Worm (Caenorhabditis elegans) whole organism, early embryonic: ENCODE data around the gene nfx-1.

Experiments used
- F13C5.2 ChIP-seq: sonication (generic microtip); optimal IDR thresholded peaks from 2 replicates; lab custom pipeline; 2017; ENCODE audit warnings: mild to moderate bottlenecking, missing genetic modification characterization, inconsistent platforms, missing compliant biosample characterization
- aly-1 ChIP-seq: sonication (generic microtip); optimal IDR thresholded peaks from 2 replicates; lab custom pipeline; 2016; ENCODE audit warnings: missing genetic modification characterization, missing compliant biosample characterization
- ama-1 ChIP-seq: fragments of 150-350 bp; optimal IDR thresholded peaks from 2 replicates; lab custom pipeline; 2014
- ceh-13 ChIP-seq: fragments of 200-800 bp; sonication (Bioruptor generic); optimal IDR thresholded peaks from 2 replicates; lab custom pipeline; 2018; ENCODE audit warnings: mild to moderate bottlenecking, missing genetic modification characterization, missing compliant biosample characterization
- flt-1 ChIP-seq: fragments of 200-800 bp; sonication (Bioruptor generic); IDR thresholded peaks from 2 replicates; pipeline ENCODE4 v1.3.6; 2022; ENCODE audit warnings: missing genetic modification characterization, missing compliant biosample characterization
- hnd-1 ChIP-seq: sonication (generic microtip); optimal IDR thresholded peaks from 2 replicates; lab custom pipeline; 2016; ENCODE audit warnings: missing genetic modification characterization, missing compliant biosample characterization
- pes-1 ChIP-seq: fragments of 200-800 bp; sonication (Bioruptor generic); IDR thresholded peaks from 2 replicates; pipeline ENCODE4 v1.3.6; 2022; ENCODE audit warnings: missing genetic modification reagents, missing genetic modification characterization, missing compliant biosample characterization
- tbx-37 ChIP-seq: fragments of 200-800 bp; sonication (Bioruptor generic); conservative IDR thresholded peaks from 2 replicates; pipeline ENCODE4 v1.3.6; 2022; ENCODE audit warnings: missing genetic modification reagents, missing genetic modification characterization, missing compliant biosample characterization
- tra-4 ChIP-seq: sonication (generic microtip); optimal IDR thresholded peaks from 2 replicates; lab custom pipeline; 2017; ENCODE audit warnings: missing genetic modification characterization, missing compliant biosample characterization

DNA sequence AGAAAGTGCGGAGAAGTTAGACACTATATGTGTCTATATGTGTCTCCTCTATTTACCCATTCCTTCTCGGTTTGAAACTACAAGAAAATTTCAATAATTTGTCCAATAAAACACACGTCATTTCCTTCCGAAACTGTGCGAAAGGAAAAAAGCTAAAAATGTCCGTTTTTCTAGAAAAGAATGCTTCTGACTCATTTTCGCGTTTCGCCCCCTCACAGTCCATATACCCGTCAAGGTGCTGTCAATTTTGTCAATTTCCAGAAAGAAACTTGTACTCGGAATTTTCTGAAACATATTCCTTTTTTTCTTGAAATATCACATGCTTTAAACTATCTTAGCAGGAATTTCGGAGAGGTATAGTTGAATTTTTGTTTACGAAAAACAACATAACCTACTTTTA is 27.6 kb downstream of the nfx-1 start:
- TF ChIP-seq hnd-1 = no peak
- TF ChIP-seq ceh-13 (GFP tag; lab: Kevin White, UChicago) = no peak
- no peak for TF ChIP-seq F13C5.2
- TF ChIP-seq flt-1 (GFP tag; lab: Robert Waterston, UW) = no peak
- TF ChIP-seq ama-1 (lab: Kevin White, UChicago) = no peak
- no peak for TF ChIP-seq tbx-37 (GFP tag; lab: Robert Waterston, UW)
- TF ChIP-seq pes-1 = no peak
- no peak for TF ChIP-seq tra-4
- TF ChIP-seq aly-1 (tag; lab: Kevin White, UChicago) = no peak
